Worm (Caenorhabditis elegans) whole organism, late embryonic: ENCODE measurements around the gene F11G11.13.

Experiments used
- ceh-14 ChIP-seq: sonication (generic microtip); optimal IDR thresholded peaks from 2 replicates; lab custom pipeline; 2016; ENCODE audit warnings: missing genotype, missing genetic modification characterization, missing compliant biosample characterization
- elt-2 ChIP-seq: sonication (generic microtip); optimal IDR thresholded peaks from 2 replicates; lab custom pipeline; 2016; ENCODE audit warnings: missing genetic modification reagents, missing genetic modification characterization, missing compliant biosample characterization
- fkh-10 ChIP-seq: fragments of 150-350 bp; optimal IDR thresholded peaks from 2 replicates; lab custom pipeline; 2014; ENCODE audit warnings: missing biosample characterization, missing genetic modification reagents, missing genetic modification characterization

DNA sequence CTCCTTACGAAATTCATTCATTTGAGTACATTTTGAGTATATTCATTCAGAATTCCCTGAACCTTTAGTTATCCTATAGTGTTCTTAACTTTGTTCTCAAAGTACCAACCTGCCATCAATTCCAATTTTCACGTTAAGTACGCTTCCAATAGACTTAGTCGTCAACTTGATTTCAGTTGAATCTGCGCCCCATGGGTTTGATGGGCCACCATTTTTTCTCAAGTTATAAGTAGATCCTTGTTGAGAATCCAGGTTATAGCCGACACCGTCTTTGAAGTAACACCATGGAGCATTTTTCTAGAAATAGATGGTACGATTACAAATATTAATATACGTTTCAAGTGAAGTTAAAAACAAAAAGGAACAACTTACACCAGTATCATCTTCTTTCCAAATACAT is 48.8 kb upstream of the F11G11.13 start:
- TF ChIP-seq ceh-14 (tag; lab: Kevin White, UChicago) = no peak
- TF ChIP-seq elt-2 (tag; lab: Kevin White, UChicago) = no peak
- no peak for TF ChIP-seq fkh-10 (GFP tag; lab: Kevin White, UChicago)
